Fruit fly (Drosophila melanogaster): Measurements from ENCODE around the gene Prtl99C.

dm6 chr3R:29797183-29797582, 38.6 kb upstream of the Prtl99C start:
- TF ChIP-seq CG4496 (GFP tag; IDR thresholded peaks at IDR 0.05): no peak
- no peak for TF ChIP-seq Snoo (tag; optimal IDR thresholded peaks at IDR 0.05)
- no peak for TF ChIP-seq CG13204 (GFP tag; optimal IDR thresholded peaks at IDR 0.05)
- no peak for TF ChIP-seq D1 (tag; optimal IDR thresholded peaks at IDR 0.05)
- TF ChIP-seq Pif1A (GFP tag; optimal IDR thresholded peaks at IDR 0.05): no peak
- TF ChIP-seq Ets98B (GFP tag; IDR thresholded peaks at IDR 0.05): no peak
- TF ChIP-seq CG10348 (GFP tag; IDR thresholded peaks at IDR 0.05): no peak
- no peak for TF ChIP-seq CG8159 (tag; optimal IDR thresholded peaks at IDR 0.05)
- TF ChIP-seq Pif1B (GFP tag; optimal IDR thresholded peaks at IDR 0.05): no peak
- no peak for TF ChIP-seq fd96Ca (GFP tag; IDR thresholded peaks at IDR 0.05)
- TF ChIP-seq EcR (GFP tag; optimal IDR thresholded peaks at IDR 0.05): no peak
- TF ChIP-seq CG8301 (tag; optimal IDR thresholded peaks at IDR 0.05): no peak
- no peak for TF ChIP-seq CG9948 (tag; optimal IDR thresholded peaks at IDR 0.05)

All from whole organism, pupa.